Fruit fly (Drosophila melanogaster): ENCODE data around the gene Dpy-30L1.

Dpy-30L1 gene

dm6 chr2L:10728751-10729150 is 3.7 kb upstream of the Dpy-30L1 start, which contains the start of gene CG6443:
CG6443 (plus strand) TSS chr2L:10728978.
- TF ChIP-seq rn (GFP tag; IDR thresholded peaks at IDR 0.05) (no peak), D1 (tag; optimal IDR thresholded peaks at IDR 0.05) (no peak), Ets98B (GFP tag; IDR thresholded peaks at IDR 0.05) (no peak), fd96Ca (GFP tag; IDR thresholded peaks at IDR 0.05) (no peak), CG32121 (GFP tag; IDR thresholded peaks at IDR 0.05) (no peak), CG13204 (GFP tag; optimal IDR thresholded peaks at IDR 0.05) (no peak), CG4496 (GFP tag; IDR thresholded peaks at IDR 0.05) (no peak), Pif1A (GFP tag; optimal IDR thresholded peaks at IDR 0.05) (no peak), CG17806 (tag; optimal IDR thresholded peaks at IDR 0.05) (no peak), Snoo (tag; optimal IDR thresholded peaks at IDR 0.05) (no peak), gl (tag; optimal IDR thresholded peaks at IDR 0.05) (no peak), CG34367 (tag; optimal IDR thresholded peaks at IDR 0.05) (no peak), CG12605 (GFP tag; IDR thresholded peaks at IDR 0.05) (no peak), CG8159 (tag; optimal IDR thresholded peaks at IDR 0.05) (no peak), CG15710 (tag; optimal IDR thresholded peaks at IDR 0.05) (no peak), CG14655 (GFP tag; optimal IDR thresholded peaks at IDR 0.05) (no peak), EcR (GFP tag; optimal IDR thresholded peaks at IDR 0.05) (no peak), Pif1B (GFP tag; optimal IDR thresholded peaks at IDR 0.05) (no peak), CG9948 (tag; optimal IDR thresholded peaks at IDR 0.05) (no peak), CG8301 (tag; optimal IDR thresholded peaks at IDR 0.05) (no peak)

- TF ChIP-seq rn (GFP tag; IDR thresholded peaks at IDR 0.05) (no peak), EcR (GFP tag; optimal IDR thresholded peaks at IDR 0.05) (no peak), gl (tag; optimal IDR thresholded peaks at IDR 0.05) (no peak), CG15710 (tag; optimal IDR thresholded peaks at IDR 0.05) (no peak), CG13204 (GFP tag; optimal IDR thresholded peaks at IDR 0.05) (no peak), CG9948 (tag; optimal IDR thresholded peaks at IDR 0.05) (no peak), CG10348 (GFP tag; IDR thresholded peaks at IDR 0.05) (no peak), CG8159 (tag; optimal IDR thresholded peaks at IDR 0.05) (no peak), Snoo (tag; optimal IDR thresholded peaks at IDR 0.05) (no peak), fd96Ca (GFP tag; IDR thresholded peaks at IDR 0.05) (no peak), CG32121 (GFP tag; IDR thresholded peaks at IDR 0.05) (no peak), CG8301 (tag; optimal IDR thresholded peaks at IDR 0.05) (no peak), CG14655 (GFP tag; optimal IDR thresholded peaks at IDR 0.05) (no peak), D1 (tag; optimal IDR thresholded peaks at IDR 0.05) (no peak), CG17806 (tag; optimal IDR thresholded peaks at IDR 0.05) (no peak), Ets98B (GFP tag; IDR thresholded peaks at IDR 0.05) (no peak)
Observed at dm6 chr2L:10729955-10730354, 2.5 kb upstream of the Dpy-30L1 start, which contains the start of gene CG17118. CG17118 (plus strand) TSS chr2L:10730255.

dm6 chr2L:10735923-10736322 is 3.5 kb downstream of the Dpy-30L1 start, which contains the start of gene Nup107:
Nup107 (minus strand) TSS chr2L:10736071.
- TF ChIP-seq rn (GFP tag; IDR thresholded peaks at IDR 0.05) (no peak), CG4496 (GFP tag; IDR thresholded peaks at IDR 0.05) (0 out of 3 replicates have a peak, but pooled peaks have one; percentile 16)

dm6 chr2L:10736993-10737756 is 4.7 kb downstream of the Dpy-30L1 start, which contains the start of the genes Vha16-5 and CG12299:
Vha16-5 (minus strand) TSS chr2L:10737043.
CG12299 (plus strand) TSS chr2L:10737345.
- TF ChIP-seq CG17806 (tag; optimal IDR thresholded peaks at IDR 0.05) (peak; percentile 21), CG9948 (tag; optimal IDR thresholded peaks at IDR 0.05) (no peak), Pif1A (GFP tag; optimal IDR thresholded peaks at IDR 0.05) (no peak), CG34367 (tag; optimal IDR thresholded peaks at IDR 0.05) (no peak), fd96Ca (GFP tag; IDR thresholded peaks at IDR 0.05) (peak; percentile 91), rn (GFP tag; IDR thresholded peaks at IDR 0.05) (no peak), EcR (GFP tag; optimal IDR thresholded peaks at IDR 0.05) (no peak), CG32121 (GFP tag; IDR thresholded peaks at IDR 0.05) (peak; percentile 80), CG12605 (GFP tag; IDR thresholded peaks at IDR 0.05) (no peak), CG8159 (tag; optimal IDR thresholded peaks at IDR 0.05) (peak; percentile 35), CG14655 (GFP tag; optimal IDR thresholded peaks at IDR 0.05) (no peak), CG4496 (GFP tag; IDR thresholded peaks at IDR 0.05) (peak; percentile 75), Ets98B (GFP tag; IDR thresholded peaks at IDR 0.05) (peak; percentile 82), Pif1B (GFP tag; optimal IDR thresholded peaks at IDR 0.05) (no peak), CG8301 (tag; optimal IDR thresholded peaks at IDR 0.05) (no peak), CG10348 (GFP tag; IDR thresholded peaks at IDR 0.05) (no peak), D1 (tag; optimal IDR thresholded peaks at IDR 0.05) (no peak), CG15710 (tag; optimal IDR thresholded peaks at IDR 0.05) (peak; percentile 10), CG13204 (GFP tag; optimal IDR thresholded peaks at IDR 0.05) (no peak), gl (tag; optimal IDR thresholded peaks at IDR 0.05) (no peak), Snoo (tag; optimal IDR thresholded peaks at IDR 0.05) (no peak)

- TF ChIP-seq Pif1A (GFP tag; optimal IDR thresholded peaks at IDR 0.05), result no peak
- no peak for TF ChIP-seq CG34367 (tag; optimal IDR thresholded peaks at IDR 0.05)
- TF ChIP-seq CG13204 (GFP tag; optimal IDR thresholded peaks at IDR 0.05), result no peak
- TF ChIP-seq CG9948 (tag; optimal IDR thresholded peaks at IDR 0.05), result no peak
- no peak for TF ChIP-seq CG12605 (GFP tag; IDR thresholded peaks at IDR 0.05)
- no peak for TF ChIP-seq CG8301 (tag; optimal IDR thresholded peaks at IDR 0.05)
- TF ChIP-seq CG15710 (tag; optimal IDR thresholded peaks at IDR 0.05), result no peak
Observed at dm6 chr2L:10743714-10744113, 11.3 kb downstream of the Dpy-30L1 start, which contains the start of gene CG6729. CG6729 (minus strand) TSS chr2L:10743935.

- no peak for TF ChIP-seq CG12605 (GFP tag; IDR thresholded peaks at IDR 0.05)
- no peak; the same call in 2 of the 3 replicates for TF ChIP-seq CG4496 (GFP tag; IDR thresholded peaks at IDR 0.05)
- TF ChIP-seq CG32121 (GFP tag; IDR thresholded peaks at IDR 0.05), result peak; percentile 74
- TF ChIP-seq CG17806 (tag; optimal IDR thresholded peaks at IDR 0.05), result peak; percentile 4
- peak; percentile 50 for TF ChIP-seq CG8301 (tag; optimal IDR thresholded peaks at IDR 0.05)
- peak; percentile 56 for TF ChIP-seq Ets98B (GFP tag; IDR thresholded peaks at IDR 0.05)
Observed at dm6 chr2L:10748218-10748617, 15.8 kb downstream of the Dpy-30L1 start.
